Worm (Caenorhabditis elegans): Measurements from ENCODE around the gene grl-25.

Gene grl-25

DNA sequence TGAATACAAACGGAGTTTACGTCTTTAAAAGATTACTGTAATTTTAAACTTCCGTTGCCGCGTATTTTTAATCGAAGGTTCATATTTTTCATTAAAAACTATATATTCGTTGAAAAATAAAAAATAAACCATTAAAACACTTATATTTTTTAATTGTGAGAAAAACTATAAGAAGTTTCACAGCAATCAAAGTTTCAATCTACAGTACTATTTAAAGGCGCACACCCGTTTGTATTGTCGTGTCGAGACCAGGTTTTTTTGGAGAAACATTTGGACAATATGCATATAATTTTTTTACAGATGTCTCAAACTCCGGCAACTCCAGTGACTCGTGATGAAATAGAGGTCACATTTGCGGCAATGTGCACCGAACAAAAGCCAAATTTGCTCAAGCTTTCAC lies 11.7 kb downstream of the grl-25 start, which contains the start of gene R08D7.5:
R08D7.5 (plus strand) TSS at position 301 of the 400 bp plus-strand sequence.
- TF ChIP-seq ceh-34 (tag; optimal IDR thresholded peaks at IDR 0.05) (no peak), dve-1 (tag; optimal IDR thresholded peaks at IDR 0.05) (no peak), odd-2 (tag; optimal IDR thresholded peaks at IDR 0.05) (no peak), nfya-1 (tag; optimal IDR thresholded peaks at IDR 0.05) (no peak), ceh-22 (tag; optimal IDR thresholded peaks at IDR 0.05) (no peak), nhr-11 (tag; optimal IDR thresholded peaks at IDR 0.05) (no peak), rnt-1 (tag; optimal IDR thresholded peaks at IDR 0.05) (no peak), pat-9 (tag; optimal IDR thresholded peaks at IDR 0.05) (no peak), fkh-6 (tag; optimal IDR thresholded peaks at IDR 0.05) (no peak), Y22D7AL.16 (tag; optimal IDR thresholded peaks at IDR 0.05) (no peak), C38D4.7 (GFP tag; optimal IDR thresholded peaks at IDR 0.05) (no peak)

DNA sequence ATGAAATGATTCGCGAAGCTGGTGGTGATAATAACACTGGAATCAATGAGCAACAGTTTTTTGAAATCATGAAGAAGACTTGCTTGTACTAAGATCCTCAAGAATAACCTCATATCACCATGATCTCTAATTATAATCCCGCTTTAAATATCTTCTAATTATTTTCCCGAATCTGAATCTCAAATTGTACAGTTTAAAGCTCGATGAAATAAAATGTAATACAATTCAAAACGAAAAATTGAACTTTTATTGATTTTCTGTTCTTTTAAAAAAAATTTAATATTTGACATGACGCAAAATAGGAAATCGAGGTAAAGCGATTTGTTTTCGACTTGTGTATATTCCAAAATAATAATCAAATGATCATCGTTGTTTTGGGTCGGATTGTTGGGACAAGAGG lies 12.7 kb downstream of the grl-25 start:
- no peak for TF ChIP-seq syd-9 (tag; optimal IDR thresholded peaks at IDR 0.05)
- no peak for TF ChIP-seq sox-4 (tag; optimal IDR thresholded peaks at IDR 0.05)
- TF ChIP-seq fkh-6 (tag; optimal IDR thresholded peaks at IDR 0.05) = no peak
- TF ChIP-seq pat-9 (tag; optimal IDR thresholded peaks at IDR 0.05) = no peak
- no peak for TF ChIP-seq ceh-19 (GFP tag; optimal IDR thresholded peaks at IDR 0.05)

DNA sequence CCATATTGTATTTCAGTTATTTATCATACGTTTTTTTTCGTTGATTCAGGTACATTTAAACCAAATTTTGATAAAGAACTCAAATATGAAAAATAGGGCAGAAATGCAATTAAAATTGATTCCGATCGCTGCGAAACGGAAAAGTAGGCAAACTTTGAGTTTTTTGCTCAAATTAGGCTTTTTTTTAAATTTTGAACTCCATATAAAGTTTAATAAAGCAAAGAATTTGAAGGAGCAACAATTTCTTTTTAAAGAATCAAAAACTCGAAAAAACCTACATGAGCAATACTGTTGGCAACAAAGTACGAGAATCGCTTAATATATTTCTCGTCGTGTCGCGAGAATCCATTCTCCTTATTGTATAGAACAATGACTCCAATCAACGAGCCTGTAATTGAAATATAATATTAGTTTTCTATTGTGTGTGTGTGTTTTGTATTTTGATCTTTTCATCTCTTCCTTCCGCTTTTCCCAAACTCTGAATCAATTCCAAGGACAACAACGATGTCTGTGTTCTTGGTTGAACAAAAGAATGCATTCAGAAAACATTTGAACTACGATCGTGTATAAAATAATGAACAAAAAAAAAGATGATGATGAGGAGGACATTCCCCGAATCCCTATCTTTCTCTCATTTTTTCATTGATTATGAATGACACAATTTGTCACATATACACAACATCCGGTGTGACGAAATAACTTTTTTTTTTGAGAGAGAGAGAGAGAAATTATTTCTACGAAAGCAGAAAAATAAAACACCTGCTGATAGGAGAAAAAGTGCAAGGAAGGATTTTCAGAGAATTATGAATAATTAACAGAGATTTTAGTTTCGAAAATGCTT lies 16.6 kb downstream of the grl-25 start:
- no peak for TF ChIP-seq unc-42 (tag; optimal IDR thresholded peaks at IDR 0.05)
- no peak for TF ChIP-seq Y22D7AL.16 (tag; optimal IDR thresholded peaks at IDR 0.05)
- no peak for TF ChIP-seq unc-55 (GFP tag; optimal IDR thresholded peaks at IDR 0.05)
- TF ChIP-seq nhr-11 (tag; optimal IDR thresholded peaks at IDR 0.05) = no peak
- no peak for TF ChIP-seq elt-2 (tag; optimal IDR thresholded peaks at IDR 0.05)
- TF ChIP-seq sdc-2 (tag; optimal IDR thresholded peaks at IDR 0.05) = no peak
- TF ChIP-seq ztf-16 (tag; optimal IDR thresholded peaks at IDR 0.05) = no peak
- TF ChIP-seq mec-3 (tag; optimal IDR thresholded peaks at IDR 0.05; ENCODE audit: borderline replicate concordance) = no peak
- no peak for TF ChIP-seq elt-4 (tag; optimal IDR thresholded peaks at IDR 0.05)

ce11 chrIII:8980892-8981291 lies 18.8 kb downstream of the grl-25 start:
- TF ChIP-seq pros-1 (tag; optimal IDR thresholded peaks at IDR 0.05) (no peak), unc-42 (tag; optimal IDR thresholded peaks at IDR 0.05) (no peak), hlh-13 (GFP tag; optimal IDR thresholded peaks at IDR 0.05) (no peak), unc-3 (GFP tag; conservative IDR thresholded peaks at IDR 0.05) (no peak), unc-3 (tag; optimal IDR thresholded peaks at IDR 0.05) (no peak), ceh-34 (tag; optimal IDR thresholded peaks at IDR 0.05) (no peak), ceh-24 (tag; optimal IDR thresholded peaks at IDR 0.05) (no peak), ama-1 (optimal IDR thresholded peaks at IDR 0.05) (no peak), hlh-6 (tag; optimal IDR thresholded peaks at IDR 0.05) (no peak), C08G9.2 (tag; optimal IDR thresholded peaks at IDR 0.05) (no peak), fax-1 (tag; optimal IDR thresholded peaks at IDR 0.05) (no peak), F13H6.1 (tag; optimal IDR thresholded peaks at IDR 0.05) (no peak), dmd-4 (tag; optimal IDR thresholded peaks at IDR 0.05; ENCODE audit: borderline replicate concordance) (no peak), pha-2 (tag; optimal IDR thresholded peaks at IDR 0.05) (no peak), sdc-2 (tag; optimal IDR thresholded peaks at IDR 0.05) (no peak), pha-4 (tag; optimal IDR thresholded peaks at IDR 0.05) (no peak)
